Worm (Caenorhabditis elegans) whole organism, L3 larva: ENCODE data around the gene srj-14.

Experiments used
- ZK546.5 ChIP-seq: sonication (generic microtip); optimal IDR thresholded peaks from 2 replicates; lab custom pipeline; 2017; ENCODE audit warnings: missing biosample characterization, missing genetic modification characterization
- ceh-16 ChIP-seq: sonication (generic microtip); optimal IDR thresholded peaks from 2 replicates; lab custom pipeline; 2017; ENCODE audit warnings: missing biosample characterization, missing genetic modification characterization
- ceh-82 ChIP-seq: fragments of 150-350 bp; optimal IDR thresholded peaks from 2 replicates; lab custom pipeline; 2014; ENCODE audit warnings: missing biosample characterization, missing genetic modification characterization
- daf-12 ChIP-seq: fragments of 150-350 bp; optimal IDR thresholded peaks from 2 replicates; lab custom pipeline; 2014; ENCODE audit warnings: missing biosample characterization, missing genetic modification reagents, missing genetic modification characterization
- egl-27 ChIP-seq: sonication (generic microtip); optimal IDR thresholded peaks from 4 replicates; lab custom pipeline; 2017; ENCODE audit warnings: missing biosample characterization, missing genetic modification reagents, missing genetic modification characterization
- elt-1 ChIP-seq: fragments of 150-350 bp; optimal IDR thresholded peaks from 2 replicates; lab custom pipeline; 2014; ENCODE audit warnings: missing biosample characterization, missing genetic modification characterization
- elt-2 ChIP-seq: sonication (generic microtip); optimal IDR thresholded peaks from 2 replicates; lab custom pipeline; 2016; ENCODE audit warnings: missing genetic modification reagents, mild to moderate bottlenecking, missing genetic modification characterization, missing compliant biosample characterization
- fkh-10 ChIP-seq: sonication (generic microtip); optimal IDR thresholded peaks from 2 replicates; lab custom pipeline; 2017; ENCODE audit warnings: missing biosample characterization, missing genetic modification reagents, missing genetic modification characterization
- fos-1 ChIP-seq: fragments of 150-350 bp; optimal IDR thresholded peaks from 2 replicates; lab custom pipeline; 2014; ENCODE audit warnings: missing biosample characterization, missing genetic modification characterization
- lin-15B ChIP-seq: fragments of 150-350 bp; optimal IDR thresholded peaks from 2 replicates; lab custom pipeline; 2014; ENCODE audit warnings: missing biosample characterization, missing genetic modification characterization
- lin-39 ChIP-seq: fragments of 150-350 bp; optimal IDR thresholded peaks from 2 replicates; lab custom pipeline; 2018; ENCODE audit warnings: missing biosample characterization, missing genetic modification reagents, missing genetic modification characterization
- lsy-12 ChIP-seq: sonication (generic microtip); optimal IDR thresholded peaks from 2 replicates; lab custom pipeline; 2016; ENCODE audit warnings: mild to moderate bottlenecking, missing genetic modification characterization, missing compliant biosample characterization
- nfya-1 ChIP-seq: sonication (generic microtip); optimal IDR thresholded peaks from 2 replicates; lab custom pipeline; 2017; ENCODE audit warnings: missing genetic modification characterization, mild to moderate bottlenecking, missing compliant biosample characterization, antibody characterized with exemption, moderate library complexity; ENCODE audit not compliant: insufficient read depth
- nhr-12 ChIP-seq: fragments of 150-350 bp; optimal IDR thresholded peaks from 2 replicates; lab custom pipeline; 2014; ENCODE audit warnings: missing biosample characterization, missing genetic modification characterization
- nhr-23 ChIP-seq: fragments of 150-350 bp; optimal IDR thresholded peaks from 2 replicates; lab custom pipeline; 2014; ENCODE audit warnings: missing biosample characterization, missing genetic modification reagents, missing genetic modification characterization
- nhr-237 ChIP-seq: fragments of 150-350 bp; optimal IDR thresholded peaks from 2 replicates; lab custom pipeline; 2014; ENCODE audit warnings: missing biosample characterization, missing genetic modification characterization
- nhr-25 ChIP-seq: sonication (generic microtip); optimal IDR thresholded peaks from 2 replicates; lab custom pipeline; 2017; ENCODE audit warnings: missing biosample characterization, missing genetic modification characterization
- nhr-28 ChIP-seq: fragments of 150-350 bp; optimal IDR thresholded peaks from 2 replicates; lab custom pipeline; 2014; ENCODE audit warnings: missing biosample characterization, missing genetic modification characterization
- nhr-43 ChIP-seq: sonication (generic microtip); optimal IDR thresholded peaks from 2 replicates; lab custom pipeline; 2016; ENCODE audit warnings: mild to moderate bottlenecking, missing genetic modification characterization, missing compliant biosample characterization; ENCODE audit not compliant: poor library complexity, severe bottlenecking
- nhr-67 ChIP-seq: fragments of 150-350 bp; optimal IDR thresholded peaks from 2 replicates; lab custom pipeline; 2014; ENCODE audit warnings: missing biosample characterization, missing genetic modification characterization
- nhr-77 ChIP-seq: fragments of 150-350 bp; optimal IDR thresholded peaks from 2 replicates; lab custom pipeline; 2014; ENCODE audit warnings: missing biosample characterization, missing genetic modification characterization
- pha-4 ChIP-seq: fragments of 150-350 bp; optimal IDR thresholded peaks from 2 replicates; lab custom pipeline; 2014; ENCODE audit warnings: missing biosample characterization, missing genetic modification reagents, missing genetic modification characterization
- pqm-1 ChIP-seq: fragments of 150-350 bp; optimal IDR thresholded peaks from 2 replicates; lab custom pipeline; 2017; ENCODE audit warnings: missing biosample characterization, missing genetic modification characterization, inconsistent platforms
- sea-2 ChIP-seq: fragments of 150-350 bp; sonication (generic microtip); optimal IDR thresholded peaks from 4 replicates; lab custom pipeline; 2014; ENCODE audit warnings: missing biosample characterization, missing genetic modification reagents, missing genetic modification characterization
- skn-1 ChIP-seq: fragments of 150-350 bp; optimal IDR thresholded peaks from 2 replicates; lab custom pipeline; 2014; ENCODE audit warnings: missing biosample characterization, missing genetic modification characterization
- snpc-4 ChIP-seq: fragments of 150-350 bp; optimal IDR thresholded peaks from 2 replicates; lab custom pipeline; 2014; ENCODE audit warnings: missing biosample characterization, missing genetic modification characterization
- zag-1 ChIP-seq: fragments of 150-350 bp; optimal IDR thresholded peaks from 2 replicates; lab custom pipeline; 2014; ENCODE audit warnings: missing biosample characterization, missing genetic modification characterization
- ztf-11 ChIP-seq: fragments of 150-350 bp; optimal IDR thresholded peaks from 2 replicates; lab custom pipeline; 2014; ENCODE audit warnings: missing biosample characterization, missing genetic modification characterization

The srj-14 gene

DNA sequence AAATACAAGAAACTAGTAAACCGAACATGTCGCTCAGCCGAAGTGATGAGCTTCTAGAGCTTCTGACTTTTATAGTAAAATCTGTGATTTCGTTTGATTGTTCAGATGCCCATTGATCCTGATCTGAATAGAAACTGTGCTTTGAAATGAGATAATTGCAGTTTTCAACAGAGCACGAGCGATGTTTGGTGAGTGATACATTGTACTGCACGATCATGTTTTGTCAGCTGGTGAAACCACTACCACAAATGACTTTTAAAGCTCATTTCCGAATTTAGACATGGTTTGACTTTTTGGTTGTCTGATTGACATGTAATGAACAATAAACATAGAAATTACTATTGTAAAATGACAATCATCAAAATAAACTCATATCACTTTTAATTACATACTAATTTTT, 14.0 kb upstream of the srj-14 start, which contains the start of gene tag-293:
tag-293 (minus strand) TSS at position 101 of the 400 bp plus-strand sequence.
- TF ChIP-seq nhr-25 = no peak
- TF ChIP-seq ztf-11 (tag; lab: Kevin White, UChicago) = no peak
- TF ChIP-seq pqm-1 (tag; lab: Kevin White, UChicago) = no peak
- no peak for TF ChIP-seq fkh-10 (GFP tag; lab: Kevin White, UChicago)
- no peak for TF ChIP-seq ceh-16 (tag; lab: Kevin White, UChicago)
- TF ChIP-seq nfya-1 (tag; lab: Kevin White, UChicago) = no peak

DNA sequence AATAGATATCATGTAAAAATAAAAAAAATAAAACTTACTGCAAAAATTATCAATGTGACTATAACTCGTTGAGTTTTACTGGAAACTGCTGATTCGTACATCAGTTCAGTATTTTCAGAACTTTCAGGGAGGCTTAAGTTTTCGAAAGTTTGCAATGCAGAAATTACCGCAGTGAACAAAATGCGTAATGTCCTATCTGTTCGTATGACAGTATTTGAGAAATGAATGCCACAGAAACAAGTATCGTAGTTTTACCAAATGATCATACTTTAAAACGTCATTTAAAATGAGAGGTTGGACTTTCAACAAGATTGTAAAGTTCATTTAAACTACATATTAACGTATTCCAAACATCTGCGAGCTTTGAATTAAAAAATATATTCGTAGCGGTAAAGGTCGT, 12.8 kb upstream of the srj-14 start, which contains the start of gene C03G6.21:
C03G6.21 (minus strand) TSS at position 101 of the 400 bp plus-strand sequence.
- no peak for TF ChIP-seq sea-2 (GFP tag; lab: Kevin White, UChicago)
- TF ChIP-seq nhr-23 (tag; lab: Kevin White, UChicago) = no peak
- no peak for TF ChIP-seq ceh-82 (tag; lab: Kevin White, UChicago)

DNA sequence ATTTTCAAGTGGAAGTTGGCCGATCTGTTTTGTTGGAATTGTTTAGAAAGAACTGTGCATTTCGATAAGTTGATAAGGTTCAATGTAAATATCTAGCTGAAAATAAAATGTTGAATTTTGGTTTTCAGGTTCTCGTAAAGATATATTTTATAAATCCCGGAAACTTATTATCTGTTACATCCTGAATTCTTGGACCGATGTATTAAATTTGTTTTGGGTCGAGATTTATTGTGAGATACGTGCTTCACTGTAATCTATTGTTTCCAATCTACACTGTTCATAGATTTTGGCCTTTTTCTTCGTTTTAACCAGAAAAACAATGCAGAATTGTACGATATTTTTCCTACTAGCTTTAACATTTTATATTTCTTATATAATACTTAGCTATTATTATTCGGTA, 12.4 kb upstream of the srj-14 start, which contains the start of gene C03G6.6:
C03G6.6 (plus strand) TSS at position 301 of the 400 bp plus-strand sequence.
- TF ChIP-seq lsy-12 (no peak), skn-1 (tag; lab: Kevin White, UChicago) (no peak), snpc-4 (tag; lab: Kevin White, UChicago) (no peak), nhr-237 (tag; lab: Kevin White, UChicago) (no peak), fkh-10 (GFP tag; lab: Kevin White, UChicago) (no peak), lin-39 (tag; lab: Kevin White, UChicago) (no peak), nhr-28 (tag; lab: Kevin White, UChicago) (no peak), nhr-12 (tag; lab: Kevin White, UChicago) (no peak), fos-1 (tag; lab: Kevin White, UChicago) (no peak), zag-1 (tag; lab: Kevin White, UChicago) (no peak)
- TF ChIP-seq, all 47 proteins: peak for 0

ce11 chrV:7361673-7362072, 7.8 kb upstream of the srj-14 start, which contains the start of gene cyp-35A1:
cyp-35A1 (minus strand) TSS chrV:7361773.
- no peak for TF ChIP-seq nhr-67

DNA sequence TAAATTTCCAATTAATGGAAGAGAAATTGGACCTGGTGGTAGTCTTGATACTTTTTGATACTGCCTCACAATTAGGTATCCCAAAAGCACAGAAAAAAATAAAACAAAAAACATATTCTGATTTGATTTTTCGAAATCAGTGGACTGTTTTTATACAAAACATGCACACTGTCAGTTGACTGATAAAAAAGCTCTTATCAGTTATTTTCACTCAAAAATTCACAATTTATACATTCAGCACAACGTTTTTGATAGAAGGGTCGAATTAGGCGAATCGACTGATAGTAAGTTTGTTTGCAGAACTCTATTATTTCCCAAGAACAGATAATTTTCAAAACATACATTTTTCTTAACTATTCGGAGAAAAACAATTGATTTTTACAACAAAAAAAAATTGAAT, 5.4 kb upstream of the srj-14 start, which contains the start of gene cyp-35A2:
cyp-35A2 (minus strand) TSS at position 124 of the 400 bp plus-strand sequence.
- TF ChIP-seq nhr-237 (tag; lab: Kevin White, UChicago) (no peak), pqm-1 (tag; lab: Kevin White, UChicago) (peak; percentile 79), elt-2 (peak; percentile 86)

DNA sequence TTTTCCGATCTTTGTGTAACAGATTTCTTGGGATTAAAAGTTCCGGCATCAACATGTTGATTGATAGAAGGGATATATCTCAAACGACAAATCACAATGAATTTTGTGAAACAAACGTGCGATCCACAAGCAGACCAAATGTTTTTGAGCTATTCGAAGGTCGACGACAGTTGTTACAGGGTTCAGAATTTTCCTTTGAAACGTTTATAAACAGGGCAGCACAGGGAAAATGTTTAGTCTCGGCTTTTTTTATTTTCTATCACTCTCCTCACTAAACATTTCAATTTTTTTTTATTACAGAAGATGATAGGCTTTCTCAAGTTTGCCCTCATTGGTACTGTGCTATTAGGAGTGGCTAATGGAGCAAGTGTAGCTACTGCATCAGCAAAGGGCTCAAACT, 4.6 kb upstream of the srj-14 start, which contains the start of gene exc-13:
exc-13 (plus strand) TSS at position 301 of the 400 bp plus-strand sequence.
- peak; percentile 2 for TF ChIP-seq lin-39 (tag; lab: Kevin White, UChicago)
- no peak for TF ChIP-seq elt-2
- TF ChIP-seq, all 47 proteins: peak for 1

DNA sequence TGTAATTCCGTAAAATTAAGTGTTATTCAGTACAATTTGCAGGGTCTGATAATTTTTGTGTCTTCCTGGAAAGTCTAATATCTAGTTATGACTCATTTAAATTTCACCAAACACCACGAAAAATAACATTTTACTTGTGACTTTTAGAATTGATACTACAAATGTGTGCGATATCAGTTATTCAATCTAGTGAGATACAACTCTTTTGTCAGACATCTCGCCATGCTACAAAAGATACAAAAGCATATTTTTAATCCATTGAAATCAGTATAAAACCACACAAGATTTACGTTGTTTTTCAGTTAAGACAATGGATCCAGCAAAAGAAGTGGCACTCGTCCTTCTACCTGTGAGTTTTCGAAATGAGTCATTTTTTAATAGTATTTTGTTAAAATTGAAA, 4.6 kb downstream of the srj-14 start, which contains the start of gene srx-56:
srx-56 (plus strand) TSS at position 301 of the 400 bp plus-strand sequence.
- TF ChIP-seq elt-1 (tag; lab: Kevin White, UChicago) (no peak), lin-15B (tag; lab: Kevin White, UChicago) (no peak), pha-4 (tag; lab: Kevin White, UChicago) (no peak), daf-12 (tag; lab: Kevin White, UChicago) (no peak), ZK546.5 (tag; lab: Kevin White, UChicago) (no peak), nhr-28 (tag; lab: Kevin White, UChicago) (no peak), nhr-25 (no peak), nhr-77 (tag; lab: Kevin White, UChicago) (no peak), egl-27 (no peak), lsy-12 (no peak), elt-2 (no peak), nhr-237 (tag; lab: Kevin White, UChicago) (no peak), skn-1 (tag; lab: Kevin White, UChicago) (no peak), nhr-43 (tag; lab: Kevin White, UChicago) (no peak)
- TF ChIP-seq, all 47 proteins: peak for 0
